Worm (Caenorhabditis elegans): ENCODE results near the gene T20G5.13.

T20G5.13 gene

ce11 chrIII:10211889-10212494 is 10.9 kb upstream of the T20G5.13 start, which contains the start of the genes blos-1 and best-18:
blos-1 (minus strand) TSS chrIII:10211946.
best-18 (plus strand) TSS chrIII:10212396.
- TF ChIP-seq C34B4.2 (tag; optimal IDR thresholded peaks at IDR 0.05) (no peak), nhr-84 (tag; optimal IDR thresholded peaks at IDR 0.05) (no peak), swsn-7 (tag; optimal IDR thresholded peaks at IDR 0.05) (no peak), unc-98 (GFP tag; IDR thresholded peaks at IDR 0.05) (no peak), nhr-47 (tag; optimal IDR thresholded peaks at IDR 0.05) (no peak), unc-62 (GFP tag; optimal IDR thresholded peaks at IDR 0.05) (no peak), dpl-1 (GFP tag; optimal IDR thresholded peaks at IDR 0.05) (no peak), ztf-11 (tag; optimal IDR thresholded peaks at IDR 0.05) (no peak), unc-130 (tag; optimal IDR thresholded peaks at IDR 0.05) (no peak), elt-3 (tag; optimal IDR thresholded peaks at IDR 0.05) (no peak), nhr-85 (tag) (no peak), lin-14 (GFP tag; optimal IDR thresholded peaks at IDR 0.05) (no peak), Y116A8C.19 (tag; optimal IDR thresholded peaks at IDR 0.05; ENCODE audit: borderline replicate concordance) (no peak), grh-1 (GFP tag; IDR thresholded peaks at IDR 0.05) (no peak), aly-2 (tag; optimal IDR thresholded peaks at IDR 0.05) (no peak)

- no peak for TF ChIP-seq C34B4.2 (tag; optimal IDR thresholded peaks at IDR 0.05)
- peak; percentile 19 for TF ChIP-seq ama-1 (optimal IDR thresholded peaks at IDR 0.05)
- no peak for TF ChIP-seq nhr-12 (tag; optimal IDR thresholded peaks at IDR 0.05)
- no peak for TF ChIP-seq nhr-76 (tag; optimal IDR thresholded peaks at IDR 0.05)
- no peak for TF ChIP-seq vab-15 (tag; optimal IDR thresholded peaks at IDR 0.05)
- no peak for TF ChIP-seq unc-62 (GFP tag; optimal IDR thresholded peaks at IDR 0.05)
- no peak for TF ChIP-seq rnt-1 (tag; optimal IDR thresholded peaks at IDR 0.05)
Measured at ce11 chrIII:10209703-10210102, 8.6 kb upstream of the T20G5.13 start, which contains the start of gene T20G5.9. T20G5.9 (plus strand) TSS chrIII:10209840.

ce11 chrIII:10206352-10206751 is 5.2 kb upstream of the T20G5.13 start:
- no peak for TF ChIP-seq hlh-4 (tag; optimal IDR thresholded peaks at IDR 0.05)
- TF ChIP-seq fos-1 (tag; optimal IDR thresholded peaks at IDR 0.05) = no peak
- no peak for TF ChIP-seq ces-1 (GFP tag; optimal IDR thresholded peaks at IDR 0.05)
- no peak for TF ChIP-seq hlh-17 (GFP tag; optimal IDR thresholded peaks at IDR 0.05; ENCODE audit: borderline replicate concordance)
- no peak for TF ChIP-seq nhr-11 (tag; optimal IDR thresholded peaks at IDR 0.05)
- no peak for TF ChIP-seq nhr-76 (tag; optimal IDR thresholded peaks at IDR 0.05)
- TF ChIP-seq efl-1 (optimal IDR thresholded peaks at IDR 0.05) = no peak
- TF ChIP-seq efl-1 (GFP tag; optimal IDR thresholded peaks at IDR 0.05 in 1 of 2) = peak in 1 of 2 experiments; percentile 82
- no peak for TF ChIP-seq nhr-20 (tag; optimal IDR thresholded peaks at IDR 0.05)

- TF ChIP-seq tbx-2 (tag; optimal IDR thresholded peaks at IDR 0.05) (no peak), ceh-63 (GFP tag; optimal IDR thresholded peaks at IDR 0.05) (no peak), alr-1 (tag; optimal IDR thresholded peaks at IDR 0.05; ENCODE audit: borderline replicate concordance) (no peak), elt-3 (tag; optimal IDR thresholded peaks at IDR 0.05) (no peak), unc-62 (GFP tag; optimal IDR thresholded peaks at IDR 0.05) (no peak), grh-1 (GFP tag; IDR thresholded peaks at IDR 0.05) (no peak), ceh-8 (GFP tag; optimal IDR thresholded peaks at IDR 0.05) (no peak), ets-5 (GFP tag; IDR thresholded peaks at IDR 0.05) (no peak), pqm-1 (tag; optimal IDR thresholded peaks at IDR 0.05) (no peak), ama-1 (optimal IDR thresholded peaks at IDR 0.05) (no peak), ceh-90 (tag; optimal IDR thresholded peaks at IDR 0.05) (no peak), unc-30 (tag; optimal IDR thresholded peaks at IDR 0.05) (no peak), sptf-1 (tag; optimal IDR thresholded peaks at IDR 0.05) (no peak), egl-27 (tag; optimal IDR thresholded peaks at IDR 0.05) (no peak), nhr-28 (tag; optimal IDR thresholded peaks at IDR 0.05) (no peak), pax-3 (tag; optimal IDR thresholded peaks at IDR 0.05) (no peak), mef-2 (tag; optimal IDR thresholded peaks at IDR 0.05) (no peak), Y116A8C.19 (tag; optimal IDR thresholded peaks at IDR 0.05; ENCODE audit: borderline replicate concordance) (no peak), hlh-17 (GFP tag; optimal IDR thresholded peaks at IDR 0.05; ENCODE audit: borderline replicate concordance) (no peak), dpl-1 (GFP tag; optimal IDR thresholded peaks at IDR 0.05) (peak; percentile 17 to 51 (median 30)), mdl-1 (tag; optimal IDR thresholded peaks at IDR 0.05) (peak in 1 of 2 experiments; percentile 18), C16A3.4 (tag; optimal IDR thresholded peaks at IDR 0.05) (peak; percentile 19), mab-9 (GFP tag; IDR thresholded peaks at IDR 0.05) (no peak)
Measured at ce11 chrIII:10202894-10203871, 2.0 kb upstream of the T20G5.13 start, which contains the start of gene chc-1. chc-1 (plus strand) TSS chrIII:10203821.

All from whole organism, L1 larva.